Worm (Caenorhabditis elegans): Measurements from ENCODE around the gene nuo-3.
"Not testable (repeated sequence)": the region's sequence is repeated elsewhere in the genome, so short reads cannot be mapped to it uniquely, and the experiment has no call there.

The nuo-3 gene

DNA sequence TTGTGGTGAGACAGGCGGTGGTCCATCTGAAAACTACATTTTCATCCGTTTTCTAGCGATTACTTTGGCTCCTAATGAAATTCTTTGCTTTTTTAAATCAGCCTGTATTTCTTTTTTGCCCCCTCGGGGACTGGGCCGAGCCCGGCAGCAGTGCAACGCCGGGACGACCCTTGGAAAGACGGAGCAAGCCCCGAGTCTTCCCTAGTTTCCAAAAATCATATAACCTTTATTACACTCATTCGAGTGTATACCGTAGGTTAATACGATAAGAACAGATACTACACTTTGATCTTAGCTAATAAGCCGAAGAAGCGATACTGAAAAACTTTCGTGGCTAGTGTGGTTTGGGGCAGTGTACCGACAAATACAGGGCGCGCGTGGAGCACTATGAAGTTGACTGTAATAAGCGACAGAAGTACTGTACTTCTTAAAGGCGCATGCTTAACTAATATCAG lies 32.6 kb downstream of the nuo-3 start (continued):
- TF ChIP-seq pbrm-1 (GFP tag; IDR thresholded peaks at IDR 0.05) (peak; percentile 96), mxl-1 (tag; optimal IDR thresholded peaks at IDR 0.05) (no peak)

DNA sequence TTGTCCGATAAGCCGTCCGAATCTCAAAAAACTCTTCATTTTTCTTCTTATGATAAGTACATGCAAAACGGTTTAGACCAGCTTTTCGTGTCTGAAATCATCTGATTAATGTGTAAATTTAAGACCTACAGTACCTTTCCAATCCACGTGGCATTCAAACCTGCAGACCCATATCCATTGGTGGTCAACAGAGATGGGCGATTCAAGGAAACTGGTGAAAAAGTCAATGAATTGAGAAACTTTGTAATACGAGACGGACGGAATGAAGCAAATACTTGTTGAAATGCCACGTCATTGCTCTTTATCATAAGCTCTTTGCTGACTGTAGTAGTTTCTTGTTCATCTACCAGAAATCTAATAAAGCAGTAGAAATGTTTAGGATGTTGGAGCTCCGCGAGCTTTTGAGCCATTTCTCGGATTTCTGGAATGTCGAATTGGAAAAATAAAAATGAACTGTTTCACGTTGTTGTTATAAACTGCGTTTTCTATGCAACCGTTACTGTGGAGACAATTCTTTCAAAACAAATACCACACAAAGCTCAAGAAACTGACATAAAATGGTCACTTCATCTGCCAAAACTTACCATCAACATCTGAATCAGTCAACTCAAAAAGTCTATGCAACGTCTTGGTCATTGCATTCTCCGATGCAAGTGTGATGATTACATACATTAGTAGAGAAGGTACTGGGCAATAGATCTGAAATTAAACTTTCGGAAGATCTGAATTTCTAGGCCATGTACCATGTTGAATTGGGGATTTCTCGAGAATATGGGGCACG lies 33.2 kb downstream of the nuo-3 start:
- no peak for TF ChIP-seq cebp-1 (GFP tag; IDR thresholded peaks at IDR 0.05)
- peak; percentile 28 for TF ChIP-seq cebp-1 (tag; optimal IDR thresholded peaks at IDR 0.05)
- TF ChIP-seq ztf-6 (GFP tag; IDR thresholded peaks at IDR 0.05) = no peak
- no peak for TF ChIP-seq akir-1 (GFP tag; optimal IDR thresholded peaks at IDR 0.05)
- no peak for TF ChIP-seq aptf-3 (GFP tag; IDR thresholded peaks at IDR 0.05)
- TF ChIP-seq ama-1 (optimal IDR thresholded peaks at IDR 0.05) = peak; percentile 70
- TF ChIP-seq ama-1 (GFP tag; optimal IDR thresholded peaks at IDR 0.05) = no peak
- TF ChIP-seq Y53G8AR.9 (GFP tag; conservative IDR thresholded peaks at IDR 0.05) = peak; percentile 30; the same call in 1 of the 2 replicates

DNA sequence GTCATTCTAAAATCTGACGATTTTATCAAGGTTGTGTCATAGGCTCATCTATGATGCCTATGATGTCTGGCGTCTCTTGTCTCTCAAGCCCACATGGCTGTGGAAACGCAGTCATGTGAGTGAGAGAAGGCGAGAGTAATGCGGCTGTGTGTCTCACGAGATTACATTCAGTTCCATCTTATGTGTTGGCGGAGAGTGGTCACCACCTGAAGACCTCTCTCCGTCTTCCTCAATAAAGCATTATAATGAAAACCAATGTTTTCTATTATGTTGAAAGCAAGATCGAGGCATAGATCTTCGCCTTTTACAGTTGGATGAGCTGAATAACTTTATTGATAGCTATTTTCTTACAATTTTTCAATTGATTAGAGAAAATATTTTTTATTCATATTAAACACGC lies 34.0 kb downstream of the nuo-3 start:
- TF ChIP-seq cebp-1 (GFP tag; IDR thresholded peaks at IDR 0.05) (0 out of 2 replicates have a peak, but pooled peaks have one; percentile 18), rcor-1 (GFP tag; IDR thresholded peaks at IDR 0.05) (peak; percentile 65; the same call in 1 of the 2 replicates), hmg-1.2 (GFP tag; IDR thresholded peaks at IDR 0.05) (peak; percentile 56; the same call in 1 of the 2 replicates), lir-1 (GFP tag; conservative IDR thresholded peaks at IDR 0.05) (peak; percentile 27; the same call in 1 of the 2 replicates), ceh-100 (GFP tag; IDR thresholded peaks at IDR 0.05) (0 out of 2 replicates have a peak, but pooled peaks have one; percentile 40), egl-44 (GFP tag; IDR thresholded peaks at IDR 0.05) (peak; percentile 73; the same call in 1 of the 2 replicates), K12H6.12 (tag; optimal IDR thresholded peaks at IDR 0.05) (peak; percentile 9), K11D2.4 (GFP tag; IDR thresholded peaks at IDR 0.05) (peak; percentile 42; the same call in 1 of the 2 replicates), Y67H2A.10 (GFP tag; conservative IDR thresholded peaks at IDR 0.05) (0 out of 2 replicates have a peak, but pooled peaks have one; percentile 8), attf-5 (GFP tag; optimal IDR thresholded peaks at IDR 0.05) (peak; percentile 39), Y95B8A.8 (GFP tag; IDR thresholded peaks at IDR 0.05) (0 out of 2 replicates have a peak, but pooled peaks have one; percentile 7), snpc-4 (GFP tag; optimal IDR thresholded peaks at IDR 0.05) (peak; percentile 20), pbrm-1 (GFP tag; IDR thresholded peaks at IDR 0.05) (0 out of 2 replicates have a peak, but pooled peaks have one; percentile 38), mcd-1 (GFP tag; IDR thresholded peaks at IDR 0.05) (peak; percentile 74), nhr-80 (tag; optimal IDR thresholded peaks at IDR 0.05) (peak; percentile 28), ceh-27 (GFP tag; optimal IDR thresholded peaks at IDR 0.05) (peak; percentile 26), let-526 (GFP tag; IDR thresholded peaks at IDR 0.05) (peak; percentile 6; the same call in 1 of the 2 replicates), nfyb-1 (GFP tag; IDR thresholded peaks at IDR 0.05) (0 out of 2 replicates have a peak, but pooled peaks have one; percentile 41), ekl-4 (GFP tag; IDR thresholded peaks at IDR 0.05) (peak; percentile 57; the same call in 1 of the 2 replicates), C06A6.2 (GFP tag; conservative IDR thresholded peaks at IDR 0.05) (peak; percentile 58; the same call in 1 of the 2 replicates)
- not testable (repeated sequence) for TF ChIP-seq cebp-1, snpc-4 (tag; optimal IDR thresholded peaks at IDR 0.05)

DNA sequence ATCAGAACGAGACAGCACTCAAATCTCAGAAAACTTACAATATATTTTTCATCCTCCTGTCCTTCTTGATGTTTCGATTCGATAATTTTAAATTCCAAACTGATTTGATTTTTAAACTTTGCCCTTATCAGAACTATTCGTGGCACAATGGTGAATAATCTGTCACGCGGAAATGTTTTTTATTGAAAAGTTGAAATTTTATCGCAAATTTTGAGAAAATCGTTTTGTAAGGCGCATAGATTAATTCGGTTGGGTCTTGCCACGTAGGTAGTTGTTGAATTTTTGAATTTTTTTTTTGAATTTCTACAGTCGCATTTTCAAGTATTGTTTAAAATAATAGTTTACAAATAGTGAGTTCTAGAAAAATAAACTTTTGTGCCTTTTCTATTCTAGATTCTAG lies 36.5 kb downstream of the nuo-3 start, which contains the start of gene ptp-5.2:
Gene ptp-5.2, minus strand, starts transcription at position 101 of the 400 bp plus-strand sequence.
- no peak for TF ChIP-seq ceh-58 (GFP tag; IDR thresholded peaks at IDR 0.05)
- TF ChIP-seq dpl-1 (GFP tag; optimal IDR thresholded peaks at IDR 0.05) = no peak
- no peak for TF ChIP-seq ceh-79 (tag; optimal IDR thresholded peaks at IDR 0.05)
- no peak for TF ChIP-seq sdz-38 (tag; optimal IDR thresholded peaks at IDR 0.05)
- TF ChIP-seq tbp1 (GFP tag; optimal IDR thresholded peaks at IDR 0.05) = no peak
- TF ChIP-seq hmg-1.2 (GFP tag; IDR thresholded peaks at IDR 0.05) = no peak
